Worm (Caenorhabditis elegans): ENCODE measurements around the gene F25H9.6.

Gene F25H9.6

ce11 chrV:13484339-13484738, 16.2 kb upstream of the F25H9.6 start, which contains the start of gene T10G3.4:
T10G3.4 (minus strand) TSS chrV:13484439.
- TF ChIP-seq ceh-58 (GFP tag; IDR thresholded peaks at IDR 0.05): no peak
- TF ChIP-seq dpff-1 (tag; optimal IDR thresholded peaks at IDR 0.05): no peak
- no peak for TF ChIP-seq attf-3 (GFP tag; conservative IDR thresholded peaks at IDR 0.05)
- TF ChIP-seq B0336.3 (GFP tag; IDR thresholded peaks at IDR 0.05): no peak
- TF ChIP-seq pbrm-1 (GFP tag; IDR thresholded peaks at IDR 0.05): no peak
- no peak for TF ChIP-seq Y56A3A.18 (GFP tag; IDR thresholded peaks at IDR 0.05)
- TF ChIP-seq rpc-1 (optimal IDR thresholded peaks at IDR 0.05): no peak
- TF ChIP-seq rpc-1 (tag; optimal IDR thresholded peaks at IDR 0.05): no peak
- TF ChIP-seq T26A5.8 (tag; optimal IDR thresholded peaks at IDR 0.05): no peak
- TF ChIP-seq ztf-6 (GFP tag; IDR thresholded peaks at IDR 0.05): no peak
- no peak for TF ChIP-seq madf-10 (tag; optimal IDR thresholded peaks at IDR 0.05)
- TF ChIP-seq F49E8.2 (tag; optimal IDR thresholded peaks at IDR 0.05; ENCODE audit: insufficient read depth): no peak
- no peak for TF ChIP-seq F37B4.10 (GFP tag; IDR thresholded peaks at IDR 0.05)
- no peak for TF ChIP-seq somi-1 (GFP tag; optimal IDR thresholded peaks at IDR 0.05)
- TF ChIP-seq F22D6.2 (tag; optimal IDR thresholded peaks at IDR 0.05): no peak

DNA sequence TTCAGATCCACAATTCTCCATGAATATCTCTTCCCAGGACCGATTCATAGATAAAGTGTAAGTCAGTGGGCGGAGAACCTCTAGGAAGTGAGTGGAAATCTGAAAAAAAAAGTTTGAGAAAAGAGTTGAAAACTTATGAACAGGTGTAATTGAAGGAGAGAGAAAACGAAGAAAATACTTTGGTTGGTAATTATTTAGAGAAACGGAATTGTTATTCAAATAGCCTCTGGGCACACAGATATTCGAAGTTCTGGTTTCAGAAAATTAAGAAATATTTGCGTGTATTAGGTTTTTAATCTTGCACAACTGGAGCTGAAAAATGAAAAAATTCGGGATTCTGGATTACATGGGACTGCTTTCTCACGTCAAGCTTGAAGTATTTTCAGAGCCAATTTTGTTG, 11.6 kb upstream of the F25H9.6 start, which contains the start of gene T10G3.2:
Gene T10G3.2 (minus strand): TSS at position 101 of the 400 bp plus-strand sequence.
- TF ChIP-seq ceh-91 (GFP tag; IDR thresholded peaks at IDR 0.05) (no peak), B0261.1 (tag; optimal IDR thresholded peaks at IDR 0.05) (no peak), efl-1 (GFP tag; optimal IDR thresholded peaks at IDR 0.05) (no peak), F57C9.4 (tag; optimal IDR thresholded peaks at IDR 0.05) (no peak)

ce11 chrV:13476350-13476749, 8.2 kb upstream of the F25H9.6 start, which contains the start of gene T10G3.8:
T10G3.8 (minus strand) TSS chrV:13476450.
- TF ChIP-seq unc-130 (GFP tag; optimal IDR thresholded peaks at IDR 0.05) (no peak), aptf-3 (GFP tag; IDR thresholded peaks at IDR 0.05) (no peak), somi-1 (GFP tag; optimal IDR thresholded peaks at IDR 0.05) (no peak), ztf-18 (tag; optimal IDR thresholded peaks at IDR 0.05) (no peak), hsf-1 (GFP tag; IDR thresholded peaks at IDR 0.05) (no peak), egl-18 (GFP tag; IDR thresholded peaks at IDR 0.05) (no peak), bed-2 (GFP tag; IDR thresholded peaks at IDR 0.05) (no peak), F57C9.4 (tag; optimal IDR thresholded peaks at IDR 0.05) (no peak), madf-10 (tag; optimal IDR thresholded peaks at IDR 0.05) (no peak), pha-4 (tag; optimal IDR thresholded peaks at IDR 0.05) (no peak), ztf-6 (GFP tag; IDR thresholded peaks at IDR 0.05) (no peak)

DNA sequence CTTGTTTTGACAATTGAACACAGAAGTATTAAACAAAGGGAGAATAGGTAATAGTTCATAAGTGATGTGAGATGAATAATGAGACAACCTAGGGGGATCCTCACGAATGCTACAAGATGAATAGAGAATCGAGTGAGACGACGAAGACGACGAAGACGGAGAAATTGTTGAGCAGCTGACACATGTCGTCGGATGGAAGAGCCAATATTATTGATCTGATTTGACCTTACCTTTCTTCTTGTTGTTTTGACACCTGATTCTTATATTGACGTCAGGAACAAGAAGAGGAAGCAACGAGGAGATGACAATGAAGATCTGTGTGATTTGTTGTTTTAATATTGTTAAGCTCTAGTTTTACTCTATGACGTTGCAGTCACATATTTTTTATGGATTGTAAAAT, 5.3 kb upstream of the F25H9.6 start, which contains the start of gene T10G3.1:
Gene T10G3.1 (minus strand): TSS at position 213 of the 400 bp plus-strand sequence.
- TF ChIP-seq Y79H2A.3 (GFP tag; conservative IDR thresholded peaks at IDR 0.05) (no peak), tbp1 (GFP tag; optimal IDR thresholded peaks at IDR 0.05) (no peak), ekl-4 (GFP tag; IDR thresholded peaks at IDR 0.05) (no peak), unc-62 (GFP tag; optimal IDR thresholded peaks at IDR 0.05) (no peak), somi-1 (GFP tag; optimal IDR thresholded peaks at IDR 0.05) (no peak), F55B11.4 (tag; optimal IDR thresholded peaks at IDR 0.05; ENCODE audit: borderline replicate concordance, insufficient read depth) (no peak)

ce11 chrV:13472062-13472461, 3.9 kb upstream of the F25H9.6 start:
- TF ChIP-seq dpff-1 (tag; optimal IDR thresholded peaks at IDR 0.05): no peak
- TF ChIP-seq lsy-27 (tag; optimal IDR thresholded peaks at IDR 0.05; ENCODE audit: borderline replicate concordance, insufficient read depth): no peak
- TF ChIP-seq cebp-1 (GFP tag; IDR thresholded peaks at IDR 0.05): no peak
- no peak for TF ChIP-seq cebp-1 (tag; optimal IDR thresholded peaks at IDR 0.05)
- TF ChIP-seq F39B2.1 (GFP tag; IDR thresholded peaks at IDR 0.05): no peak
- no peak for TF ChIP-seq ceh-79 (tag; optimal IDR thresholded peaks at IDR 0.05)
- TF ChIP-seq B0035.1 (tag; optimal IDR thresholded peaks at IDR 0.05): no peak
- TF ChIP-seq B0019.2 (GFP tag; conservative IDR thresholded peaks at IDR 0.05): no peak
- TF ChIP-seq hmg-1.2 (GFP tag; IDR thresholded peaks at IDR 0.05): no peak
- TF ChIP-seq ceh-100 (GFP tag; IDR thresholded peaks at IDR 0.05): no peak
- no peak for TF ChIP-seq F52B5.7 (tag; optimal IDR thresholded peaks at IDR 0.05)
- no peak for TF ChIP-seq ztf-18 (tag; optimal IDR thresholded peaks at IDR 0.05)
- no peak for TF ChIP-seq hmg-20 (GFP tag; IDR thresholded peaks at IDR 0.05)
- no peak for TF ChIP-seq madf-3 (GFP tag; IDR thresholded peaks at IDR 0.05)
- TF ChIP-seq let-607 (tag; optimal IDR thresholded peaks at IDR 0.05): no peak
